Worm (Caenorhabditis elegans): ENCODE measurements around the gene C49F5.5.

Gene C49F5.5

ce11 chrX:12004925-12005324 is 18.9 kb downstream of the C49F5.5 start:
- TF ChIP-seq blmp-1 (tag; optimal IDR thresholded peaks at IDR 0.05): no peak
- no peak for TF ChIP-seq ceh-63 (GFP tag; optimal IDR thresholded peaks at IDR 0.05)
- no peak for TF ChIP-seq mab-9 (GFP tag; IDR thresholded peaks at IDR 0.05)
- TF ChIP-seq C16A3.4 (tag; optimal IDR thresholded peaks at IDR 0.05): no peak
- TF ChIP-seq isw-1 (GFP tag; IDR thresholded peaks at IDR 0.05): no peak
- TF ChIP-seq nhr-12 (tag; optimal IDR thresholded peaks at IDR 0.05): no peak
- TF ChIP-seq zip-4 (GFP tag; optimal IDR thresholded peaks at IDR 0.05): no peak
- no peak for TF ChIP-seq sox-4 (tag; optimal IDR thresholded peaks at IDR 0.05)
- TF ChIP-seq lin-39 (tag; optimal IDR thresholded peaks at IDR 0.05): no peak
- TF ChIP-seq dsc-1 (tag; optimal IDR thresholded peaks at IDR 0.05): no peak
- TF ChIP-seq nhr-19 (GFP tag; conservative IDR thresholded peaks at IDR 0.05): no peak
- TF ChIP-seq elt-2 (tag; optimal IDR thresholded peaks at IDR 0.05): no peak
- no peak for TF ChIP-seq aly-2 (tag; optimal IDR thresholded peaks at IDR 0.05)
- no peak for TF ChIP-seq fos-1 (tag; optimal IDR thresholded peaks at IDR 0.05)
- no peak for TF ChIP-seq snu-23 (GFP tag; optimal IDR thresholded peaks at IDR 0.05)
- no peak for TF ChIP-seq lsy-2 (tag; optimal IDR thresholded peaks at IDR 0.05)

DNA sequence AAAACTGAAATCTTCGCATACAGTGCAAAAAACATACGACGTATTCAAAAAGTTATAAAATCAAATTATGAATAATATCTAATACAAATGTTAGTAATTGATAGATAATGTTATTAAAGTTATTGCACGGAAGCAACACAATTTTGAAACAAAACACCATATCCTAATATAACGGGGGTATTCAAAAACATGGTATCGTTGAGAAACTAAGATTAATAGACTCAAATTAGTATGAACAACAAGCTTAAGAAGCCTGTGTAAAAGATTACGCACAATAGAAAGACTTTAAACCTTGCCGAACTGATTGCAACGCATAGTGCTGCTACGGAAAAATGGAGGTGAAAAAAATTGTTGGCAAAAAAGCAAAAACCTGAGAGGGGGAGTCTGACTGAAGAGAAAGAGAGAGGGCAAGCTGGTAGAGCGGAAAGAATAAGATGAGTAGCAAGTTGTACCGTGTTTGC is 19.5 kb downstream of the C49F5.5 start, which contains the start of gene sma-5:
sma-5 (minus strand) TSS at position 51 of the 461 bp plus-strand sequence.
- no peak for TF ChIP-seq efl-1 (optimal IDR thresholded peaks at IDR 0.05)
- peak in 1 of 2 experiments; percentile 45 for TF ChIP-seq efl-1 (GFP tag; optimal IDR thresholded peaks at IDR 0.05 in 1 of 2)
- no peak for TF ChIP-seq sox-4 (tag; optimal IDR thresholded peaks at IDR 0.05)

ce11 chrX:12006470-12006869 is 20.5 kb downstream of the C49F5.5 start:
- TF ChIP-seq lin-13 (GFP tag; optimal IDR thresholded peaks at IDR 0.05) (no peak), nhr-19 (GFP tag; conservative IDR thresholded peaks at IDR 0.05) (0 out of 2 replicates have a peak, but pooled peaks have one; percentile 4)

DNA sequence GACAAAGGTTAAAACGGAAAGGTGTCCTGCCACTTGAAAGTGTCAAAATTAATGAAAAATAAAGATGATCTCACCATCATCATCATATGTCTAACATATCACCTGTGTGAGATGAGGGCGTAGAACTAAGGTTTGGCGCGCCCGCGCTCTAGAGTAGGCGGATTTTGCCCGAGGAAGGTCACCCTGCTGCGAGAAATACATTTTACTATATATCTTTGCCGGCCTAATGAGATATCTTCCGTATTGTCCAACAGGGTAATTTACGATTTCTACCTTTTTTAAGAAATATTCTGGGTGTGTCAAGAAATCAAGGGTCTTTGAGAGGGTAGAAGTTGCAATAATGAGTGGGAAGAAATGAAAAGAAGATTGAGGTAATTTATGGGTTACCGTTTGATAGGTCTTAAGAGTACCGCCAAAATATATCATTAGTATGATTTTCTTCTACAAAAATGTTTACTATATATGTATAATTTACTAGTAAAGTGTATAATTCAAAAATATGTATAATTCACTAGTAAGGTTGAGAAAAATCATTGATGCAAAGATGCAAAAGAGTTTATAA is 22.0 kb downstream of the C49F5.5 start:
- TF ChIP-seq blmp-1 (tag; optimal IDR thresholded peaks at IDR 0.05) (peak; percentile 16), lin-14 (GFP tag; optimal IDR thresholded peaks at IDR 0.05) (peak; percentile 72), nhr-85 (tag) (peak; percentile 95), nhr-90 (tag; optimal IDR thresholded peaks at IDR 0.05; ENCODE audit: poor library complexity) (peak; percentile 33), mep-1 (tag; optimal IDR thresholded peaks at IDR 0.05) (peak; percentile 9), irx-1 (tag; optimal IDR thresholded peaks at IDR 0.05) (peak; percentile 47), lsy-2 (tag; optimal IDR thresholded peaks at IDR 0.05) (no peak), nhr-20 (tag; optimal IDR thresholded peaks at IDR 0.05) (peak; percentile 26), nhr-47 (tag; optimal IDR thresholded peaks at IDR 0.05) (no peak), nhr-71 (tag; optimal IDR thresholded peaks at IDR 0.05) (peak; percentile 60), elt-3 (tag; optimal IDR thresholded peaks at IDR 0.05) (peak in 2 of 6 experiments; percentile 11 to 30), Y116A8C.19 (tag; optimal IDR thresholded peaks at IDR 0.05; ENCODE audit: borderline replicate concordance) (no peak), snu-23 (GFP tag; optimal IDR thresholded peaks at IDR 0.05) (peak; percentile 33)

ce11 chrX:12017908-12018479 is 32.0 kb downstream of the C49F5.5 start, which contains the start of the genes nmat-1 and ucr-2.1:
Gene nmat-1, minus strand, starts transcription at chrX:12018043.
Gene ucr-2.1, plus strand, starts transcription at chrX:12018429.
- TF ChIP-seq nhr-84 (tag; optimal IDR thresholded peaks at IDR 0.05) (no peak), nhr-71 (tag; optimal IDR thresholded peaks at IDR 0.05) (peak; percentile 90), unc-62 (GFP tag; optimal IDR thresholded peaks at IDR 0.05) (no peak), fkh-4 (tag; optimal IDR thresholded peaks at IDR 0.05; ENCODE audit: borderline replicate concordance) (no peak), unc-30 (tag; optimal IDR thresholded peaks at IDR 0.05) (no peak), hpl-2 (GFP tag; optimal IDR thresholded peaks at IDR 0.05) (peak; percentile 75), C16A3.4 (tag; optimal IDR thresholded peaks at IDR 0.05) (peak; percentile 89), pag-3 (tag; optimal IDR thresholded peaks at IDR 0.05; ENCODE audit: borderline replicate concordance, insufficient read depth) (no peak), unc-86 (tag; optimal IDR thresholded peaks at IDR 0.05) (peak; percentile 51), mep-1 (tag; optimal IDR thresholded peaks at IDR 0.05) (peak; percentile 88), isw-1 (GFP tag; IDR thresholded peaks at IDR 0.05) (peak; percentile 12; the same call in 1 of the 2 replicates), nhr-19 (GFP tag; conservative IDR thresholded peaks at IDR 0.05) (peak; percentile 79), lsy-2 (tag; optimal IDR thresholded peaks at IDR 0.05) (peak; percentile 56 to 77), lin-35 (GFP tag; optimal IDR thresholded peaks at IDR 0.05) (peak; percentile 25 to 83), lin-13 (GFP tag; optimal IDR thresholded peaks at IDR 0.05) (peak; percentile 56), unc-130 (tag; optimal IDR thresholded peaks at IDR 0.05) (peak; percentile 82), dpl-1 (GFP tag; optimal IDR thresholded peaks at IDR 0.05) (peak; percentile 48 to 54 (median 52)), nhr-237 (tag; optimal IDR thresholded peaks at IDR 0.05) (peak; percentile 35), blmp-1 (tag; optimal IDR thresholded peaks at IDR 0.05) (peak; percentile 76), lin-14 (GFP tag; optimal IDR thresholded peaks at IDR 0.05) (peak; percentile 97), jun-1 (tag; optimal IDR thresholded peaks at IDR 0.05) (peak; percentile 54), mef-2 (tag; optimal IDR thresholded peaks at IDR 0.05) (no peak)

All from whole organism, L1 larva.